Fruit fly (Drosophila melanogaster): ENCODE data around the gene bap.

The bap gene

dm6 chr3R:21349039-21349781 is 39.5 kb upstream of the bap start, which contains the start of gene aus (continued):
- TF ChIP-seq CG15601 (tag; optimal IDR thresholded peaks at IDR 0.05) (no peak), CG9609 (GFP tag; optimal IDR thresholded peaks at IDR 0.05) (no peak), CG14965 (GFP tag; optimal IDR thresholded peaks at IDR 0.05; ENCODE audit: borderline replicate concordance) (no peak), CG15011 (GFP tag; optimal IDR thresholded peaks at IDR 0.05) (no peak), inv (GFP tag; IDR thresholded peaks at IDR 0.05; ENCODE audit: partially characterized antibody) (no peak), Hmr (GFP tag; optimal IDR thresholded peaks at IDR 0.05) (no peak), Stat92E (GFP tag; optimal IDR thresholded peaks at IDR 0.05) (no peak), Fer2 (tag; optimal IDR thresholded peaks at IDR 0.05) (no peak), Deaf1 (tag; optimal IDR thresholded peaks at IDR 0.05) (peak; percentile 74), twi (tag; optimal IDR thresholded peaks at IDR 0.05) (no peak), CG13894 (tag; optimal IDR thresholded peaks at IDR 0.05) (no peak), CG2116 (GFP tag; optimal IDR thresholded peaks at IDR 0.05) (peak; percentile 36), sisA (GFP tag; IDR thresholded peaks at IDR 0.05) (no peak), CG8765 (GFP tag; IDR thresholded peaks at IDR 0.05) (no peak), cg (GFP tag; optimal IDR thresholded peaks at IDR 0.05) (peak; percentile 31), oc (tag; optimal IDR thresholded peaks at IDR 0.05) (peak; percentile 9), ERR (GFP tag; optimal IDR thresholded peaks at IDR 0.05) (peak; percentile 33), CG11696 (GFP tag; IDR thresholded peaks at IDR 0.05) (no peak), lab (GFP tag; optimal IDR thresholded peaks at IDR 0.05) (peak; percentile 59), CG6854 (GFP tag; optimal IDR thresholded peaks at IDR 0.05) (no peak), vvl (GFP tag; IDR thresholded peaks at IDR 0.05) (no peak), CG14667 (GFP tag; IDR thresholded peaks at IDR 0.05) (no peak), CG18262 (tag; optimal IDR thresholded peaks at IDR 0.05) (peak; percentile 52), pb (GFP tag; optimal IDR thresholded peaks at IDR 0.05) (no peak), Gsc (GFP tag; IDR thresholded peaks at IDR 0.05) (no peak), eyg (GFP tag; optimal IDR thresholded peaks at IDR 0.05) (no peak), Oli (tag; optimal IDR thresholded peaks at IDR 0.05) (no peak), lov (optimal IDR thresholded peaks at IDR 0.05) (no peak), lov (GFP tag; IDR thresholded peaks at IDR 0.05) (no peak), chinmo (GFP tag; IDR thresholded peaks at IDR 0.05; ENCODE audit: partially characterized antibody) (no peak), ham (GFP tag; IDR thresholded peaks at IDR 0.05) (no peak), bab2 (GFP tag; optimal IDR thresholded peaks at IDR 0.05) (no peak), nom (GFP tag; optimal IDR thresholded peaks at IDR 0.05) (peak; percentile 61), slbo (GFP tag; IDR thresholded peaks at IDR 0.05) (no peak), grn (GFP tag; optimal IDR thresholded peaks at IDR 0.05) (peak; percentile 37), lilli (GFP tag; optimal IDR thresholded peaks at IDR 0.05) (no peak), Sox100B (GFP tag; optimal IDR thresholded peaks at IDR 0.05) (no peak), usp (GFP tag; optimal IDR thresholded peaks at IDR 0.05) (no peak), pzg (GFP tag; optimal IDR thresholded peaks at IDR 0.05) (peak; percentile 81), Ets97D (GFP tag; optimal IDR thresholded peaks at IDR 0.05) (peak; percentile 14), CG11085 (GFP tag; IDR thresholded peaks at IDR 0.05) (no peak), kay (GFP tag; optimal IDR thresholded peaks at IDR 0.05) (no peak), unpg (GFP tag; optimal IDR thresholded peaks at IDR 0.05) (no peak), CG8290 (GFP tag; optimal IDR thresholded peaks at IDR 0.05) (no peak), CG8290 (tag; optimal IDR thresholded peaks at IDR 0.05) (no peak), CG12155 (GFP tag; optimal IDR thresholded peaks at IDR 0.05) (no peak), GATAe (GFP tag; conservative IDR thresholded peaks at IDR 0.05) (no peak), CTCF (GFP tag; optimal IDR thresholded peaks at IDR 0.05) (peak; percentile 61), NC2β (GFP tag; optimal IDR thresholded peaks at IDR 0.05) (peak; percentile 17), sug (tag; optimal IDR thresholded peaks at IDR 0.05) (peak; percentile 6), Dip3 (GFP tag; optimal IDR thresholded peaks at IDR 0.05) (no peak)
